Worm (Caenorhabditis elegans): ENCODE data around the gene Y57G11C.42.

ce11 chrIV:14784481-14784880, 56.2 kb downstream of the Y57G11C.42 start, which contains the start of gene nlp-56:
- TF ChIP-seq egl-27 (tag; optimal IDR thresholded peaks at IDR 0.05) (no peak), lsy-2 (tag; optimal IDR thresholded peaks at IDR 0.05) (no peak), fos-1 (tag; optimal IDR thresholded peaks at IDR 0.05) (no peak), ceh-28 (tag; optimal IDR thresholded peaks at IDR 0.05) (no peak), lin-15B (tag; optimal IDR thresholded peaks at IDR 0.05) (no peak), nhr-11 (tag; optimal IDR thresholded peaks at IDR 0.05) (no peak)

Data from whole organism, L4 larva.